Fruit fly (Drosophila melanogaster) whole organism, prepupa: ENCODE results near the gene Tsp29Fa.

Experiments
- Blimp-1 ChIP-seq: fragments of 200-800 bp; sonication (Bioruptor generic); optimal IDR thresholded peaks from 3 replicates; lab custom pipeline; 2017; ENCODE audit warnings: missing biosample characterization, missing genetic modification characterization, mild to moderate bottlenecking, moderate library complexity, missing genetic modification reagents
- CG10631 ChIP-seq: fragments of 200-800 bp; sonication (Bioruptor generic); optimal IDR thresholded peaks from 2 replicates; lab custom pipeline; 2016; ENCODE audit warnings: missing biosample characterization, missing genetic modification characterization
- CG10669 ChIP-seq: fragments of 200-800 bp; sonication (Bioruptor generic); optimal IDR thresholded peaks from 3 replicates; lab custom pipeline; 2018; ENCODE audit warnings: missing biosample characterization, mild to moderate bottlenecking, missing genetic modification characterization, moderate library complexity
- CG11902 ChIP-seq: fragments of 200-800 bp; sonication (Bioruptor generic); optimal IDR thresholded peaks from 3 replicates; lab custom pipeline; 2016; ENCODE audit warnings: missing biosample characterization, missing genetic modification characterization
- CG15336 ChIP-seq: fragments of 200-800 bp; sonication (Bioruptor generic); IDR thresholded peaks from 2 replicates; pipeline ENCODE4 v1.3.6; 2022; ENCODE audit warnings: missing biosample characterization, missing genetic modification characterization
- CG16779 ChIP-seq: fragments of 200-800 bp; sonication (Bioruptor generic); optimal IDR thresholded peaks from 3 replicates; lab custom pipeline; 2017; ENCODE audit warnings: missing biosample characterization, mild to moderate bottlenecking, missing genetic modification characterization
- CG31627 ChIP-seq: fragments of 200-800 bp; sonication (Bioruptor generic); optimal IDR thresholded peaks from 3 replicates; lab custom pipeline; 2016; ENCODE audit warnings: missing biosample characterization, missing genetic modification characterization
- CG32006 ChIP-seq: fragments of 200-800 bp; sonication (Bioruptor generic); optimal IDR thresholded peaks from 3 replicates; lab custom pipeline; 2017; ENCODE audit warnings: missing biosample characterization, mild to moderate bottlenecking, missing genetic modification characterization
- CG34406 ChIP-seq: fragments of 200-800 bp; sonication (Bioruptor generic); optimal IDR thresholded peaks from 3 replicates; lab custom pipeline; 2016; ENCODE audit warnings: missing biosample characterization, missing genetic modification characterization
- CG3919 ChIP-seq: fragments of 200-800 bp; sonication (Bioruptor generic); optimal IDR thresholded peaks from 3 replicates; lab custom pipeline; 2016; ENCODE audit warnings: missing biosample characterization, missing genetic modification characterization
- CG4318 ChIP-seq: fragments of 200-800 bp; sonication (Bioruptor generic); optimal IDR thresholded peaks from 3 replicates; lab custom pipeline; 2017; ENCODE audit warnings: missing biosample characterization, mild to moderate bottlenecking, missing genetic modification characterization
- CG6163 ChIP-seq: fragments of 200-800 bp; sonication (Bioruptor generic); IDR thresholded peaks from 3 replicates; pipeline ENCODE4 v1.3.6; 2022; ENCODE audit warnings: missing biosample characterization, missing genetic modification characterization
- CG6792 ChIP-seq: fragments of 200-800 bp; sonication (Bioruptor generic); optimal IDR thresholded peaks from 3 replicates; lab custom pipeline; 2016; ENCODE audit warnings: missing biosample characterization, missing genetic modification characterization
- CG6854 ChIP-seq: fragments of 200-800 bp; sonication (Bioruptor generic); optimal IDR thresholded peaks from 2 replicates; lab custom pipeline; 2017; ENCODE audit warnings: missing biosample characterization, mild to moderate bottlenecking, missing genetic modification characterization
- CG7368 ChIP-seq: fragments of 200-800 bp; sonication (Bioruptor generic); optimal IDR thresholded peaks from 3 replicates; lab custom pipeline; 2016; ENCODE audit warnings: missing biosample characterization, missing genetic modification characterization
- CG8119 ChIP-seq: fragments of 200-800 bp; sonication (Bioruptor generic); IDR thresholded peaks from 3 replicates; pipeline ENCODE4 v1.3.6; 2022; ENCODE audit warnings: missing biosample characterization, missing genetic modification characterization
- CG8319 ChIP-seq: fragments of 200-800 bp; sonication (Bioruptor generic); optimal IDR thresholded peaks from 3 replicates; lab custom pipeline; 2016; ENCODE audit warnings: missing biosample characterization, missing genetic modification characterization
- CG8632 ChIP-seq: fragments of 200-800 bp; sonication (Bioruptor generic); optimal IDR thresholded peaks from 3 replicates; lab custom pipeline; 2016; ENCODE audit warnings: missing biosample characterization, missing genetic modification characterization
- CG9139 ChIP-seq: fragments of 200-800 bp; sonication (Bioruptor generic); optimal IDR thresholded peaks from 3 replicates; lab custom pipeline; 2017; ENCODE audit warnings: missing biosample characterization, mild to moderate bottlenecking, missing genetic modification characterization
- Eip93F ChIP-seq: fragments of 200-800 bp; sonication (Bioruptor generic); optimal IDR thresholded peaks from 2 replicates; lab custom pipeline; 2016; ENCODE audit warnings: missing biosample characterization, mild to moderate bottlenecking, missing genetic modification characterization
- Ets21C ChIP-seq: fragments of 200-800 bp; sonication (Bioruptor generic); optimal IDR thresholded peaks from 3 replicates; lab custom pipeline; 2016; ENCODE audit warnings: missing biosample characterization, missing genetic modification characterization
- Ets96B ChIP-seq: fragments of 200-800 bp; optimal IDR thresholded peaks from 2 replicates; lab custom pipeline; 2019; ENCODE audit warnings: missing biosample characterization, mild to moderate bottlenecking, missing genetic modification characterization, moderate library complexity
- Hr38 ChIP-seq: sonication (Bioruptor generic); optimal IDR thresholded peaks from 2 replicates; lab custom pipeline; 2016; ENCODE audit warnings: missing biosample characterization, missing genetic modification characterization
- Hr39 ChIP-seq: fragments of 200-800 bp; sonication (Bioruptor generic); optimal IDR thresholded peaks from 2 replicates; lab custom pipeline; 2016; ENCODE audit warnings: missing biosample characterization, missing genetic modification characterization
- Lpt ChIP-seq: fragments of 200-800 bp; sonication (Bioruptor generic); optimal IDR thresholded peaks from 3 replicates; lab custom pipeline; 2016; ENCODE audit warnings: missing biosample characterization, missing genetic modification characterization
- Met ChIP-seq: fragments of 200-800 bp; sonication (Bioruptor generic); optimal IDR thresholded peaks from 3 replicates; lab custom pipeline; 2016; ENCODE audit warnings: missing biosample characterization, missing genetic modification characterization
- OdsH ChIP-seq: fragments of 200-800 bp; sonication (Bioruptor generic); optimal IDR thresholded peaks from 3 replicates; lab custom pipeline; 2016; ENCODE audit warnings: missing biosample characterization, missing genetic modification characterization
- Smox ChIP-seq: fragments of 200-800 bp; sonication (Bioruptor generic); optimal IDR thresholded peaks from 3 replicates; lab custom pipeline; 2016; ENCODE audit warnings: missing biosample characterization, missing genetic modification characterization
- Sox102F ChIP-seq: fragments of 200-800 bp; sonication (Bioruptor generic); optimal IDR thresholded peaks from 2 replicates; lab custom pipeline; 2016; ENCODE audit warnings: missing biosample characterization, mild to moderate bottlenecking, missing genetic modification characterization
- achi ChIP-seq: fragments of 200-800 bp; sonication (Bioruptor generic); optimal IDR thresholded peaks from 3 replicates; lab custom pipeline; 2016; ENCODE audit warnings: missing biosample characterization, missing genetic modification characterization
- acj6 ChIP-seq: fragments of 200-800 bp; sonication (Bioruptor generic); optimal IDR thresholded peaks from 3 replicates; lab custom pipeline; 2016; ENCODE audit warnings: missing biosample characterization, missing genetic modification characterization
- cyc ChIP-seq: fragments of 200-800 bp; sonication (Bioruptor generic); optimal IDR thresholded peaks from 3 replicates; lab custom pipeline; 2016; ENCODE audit warnings: missing biosample characterization, missing genetic modification characterization
- dac ChIP-seq: fragments of 200-800 bp; sonication (Bioruptor generic); optimal IDR thresholded peaks from 2 replicates; lab custom pipeline; 2017; ENCODE audit warnings: missing biosample characterization, mild to moderate bottlenecking, missing genetic modification characterization
- dsx ChIP-seq: fragments of 200-800 bp; optimal IDR thresholded peaks from 3 replicates; lab custom pipeline; 2019; ENCODE audit warnings: missing biosample characterization, mild to moderate bottlenecking, missing genetic modification characterization, moderate library complexity; ENCODE audit not compliant: poor library complexity, severe bottlenecking
- eg ChIP-seq: fragments of 200-800 bp; sonication (Bioruptor generic); IDR thresholded peaks from 3 replicates; pipeline ENCODE4 v1.3.6; 2022; ENCODE audit warnings: missing biosample characterization, missing genetic modification characterization
- esn ChIP-seq: fragments of 200-800 bp; sonication (Bioruptor generic); optimal IDR thresholded peaks from 2 replicates; lab custom pipeline; 2016; ENCODE audit warnings: missing biosample characterization, mild to moderate bottlenecking, missing genetic modification characterization, moderate library complexity
- fd59A ChIP-seq: fragments of 200-800 bp; sonication (Bioruptor generic); optimal IDR thresholded peaks from 2 replicates; lab custom pipeline; 2017; ENCODE audit warnings: missing biosample characterization, mild to moderate bottlenecking, missing genetic modification characterization, missing genetic modification reagents
- fkh ChIP-seq: fragments of 200-800 bp; sonication (Bioruptor generic); optimal IDR thresholded peaks from 3 replicates; lab custom pipeline; 2017; ENCODE audit warnings: missing biosample characterization, mild to moderate bottlenecking, missing genetic modification characterization, moderate library complexity
- lz ChIP-seq: fragments of 200-800 bp; sonication (Bioruptor generic); optimal IDR thresholded peaks from 3 replicates; lab custom pipeline; 2016; ENCODE audit warnings: missing biosample characterization, missing genetic modification characterization
- pdm3 ChIP-seq: fragments of 200-800 bp; sonication (Bioruptor generic); optimal IDR thresholded peaks from 3 replicates; lab custom pipeline; 2016; ENCODE audit warnings: missing biosample characterization, missing genetic modification characterization
- salr ChIP-seq, 2 experiments: fragments of 200-800 bp; sonication (Bioruptor generic); optimal IDR thresholded peaks; 3 replicates each; lab custom pipeline; 2016 to 2018; ENCODE audit warnings: missing biosample characterization in 2 of 2, missing genetic modification characterization in 2 of 2, mild to moderate bottlenecking in 1 of 2
- spab ChIP-seq: fragments of 200-800 bp; sonication (Bioruptor generic); optimal IDR thresholded peaks from 2 replicates; lab custom pipeline; 2017; ENCODE audit warnings: missing biosample characterization, mild to moderate bottlenecking, missing genetic modification characterization, missing genetic modification reagents
- svp ChIP-seq: fragments of 200-800 bp; sonication (Bioruptor generic); peaks from one replicate; lab custom pipeline; 2016; ENCODE audit warnings: missing biosample characterization, missing genetic modification characterization
- topi ChIP-seq: fragments of 200-800 bp; sonication (Bioruptor generic); optimal IDR thresholded peaks from 3 replicates; lab custom pipeline; 2016; ENCODE audit warnings: missing biosample characterization, missing genetic modification characterization

Tsp29Fa gene

DNA sequence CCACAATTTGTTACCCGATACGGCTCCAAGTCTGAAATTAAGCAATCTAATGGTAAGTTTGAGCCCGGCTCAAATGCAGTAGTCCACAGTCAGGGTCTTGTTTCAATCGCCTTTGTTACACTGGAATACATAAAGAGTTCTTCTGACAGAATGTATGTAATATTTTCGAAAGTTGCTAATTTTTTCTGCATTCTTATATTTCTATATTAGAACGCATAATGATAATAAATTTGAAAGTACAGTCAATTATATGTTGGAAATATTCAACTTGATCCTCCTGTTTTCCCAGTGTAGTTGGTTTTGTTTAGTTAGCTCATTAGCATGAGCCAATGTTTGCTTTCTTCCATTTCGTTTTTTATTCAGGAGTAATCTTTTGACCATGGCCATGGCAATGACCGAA lies 10.4 kb upstream of the Tsp29Fa start (continued):
- peak in 1 of 2 experiments; percentile 40 for TF ChIP-seq salr (GFP tag; optimal IDR thresholded peaks at IDR 0.05; lab: Kevin White, UChicago)
- TF ChIP-seq dac (GFP tag; lab: Kevin White, UChicago): peak; percentile 1
- TF ChIP-seq eg (GFP tag; lab: Robert Waterston, UW): peak; percentile 61
- no peak for TF ChIP-seq CG31627
- TF ChIP-seq esn (GFP tag; lab: Kevin White, UChicago): no peak
- peak; percentile 37; the same call in 1 of the 3 replicates for TF ChIP-seq CG6163 (GFP tag; lab: Robert Waterston, UW)
- TF ChIP-seq CG3919 (GFP tag; lab: Kevin White, UChicago): no peak
- TF ChIP-seq Hr39 (GFP tag; lab: Kevin White, UChicago): peak; percentile 6
- TF ChIP-seq cyc (GFP tag; lab: Kevin White, UChicago): no peak
- TF ChIP-seq spab: no peak
- TF ChIP-seq CG9139 (GFP tag; lab: Kevin White, UChicago): no peak
- TF ChIP-seq CG10669 (GFP tag; lab: Kevin White, UChicago): no peak
- peak; percentile 64; the same call in 2 of the 3 replicates for TF ChIP-seq CG8119 (GFP tag; lab: Robert Waterston, UW)
- TF ChIP-seq Lpt (GFP tag; lab: Kevin White, UChicago): peak; percentile 22
- TF ChIP-seq Sox102F (GFP tag; lab: Kevin White, UChicago): no peak
- peak; percentile 3 for TF ChIP-seq CG10631 (GFP tag; lab: Kevin White, UChicago)
- peak; percentile 12 for TF ChIP-seq acj6 (GFP tag; lab: Kevin White, UChicago)
- TF ChIP-seq Hr38 (GFP tag; lab: Kevin White, UChicago): no peak
- TF ChIP-seq Blimp-1 (GFP tag; lab: Kevin White, UChicago): no peak
- TF ChIP-seq CG15336 (GFP tag; lab: Robert Waterston, UW): peak; percentile 60
- no peak for TF ChIP-seq CG11902
- no peak for TF ChIP-seq fkh (GFP tag; lab: Kevin White, UChicago)
- no peak for TF ChIP-seq fd59A (GFP tag; lab: Kevin White, UChicago)
- TF ChIP-seq pdm3 (GFP tag; lab: Kevin White, UChicago): peak; percentile 33

dm6 chr2L:8931176-8931575 lies 2.6 kb upstream of the Tsp29Fa start:
- TF ChIP-seq Sox102F (GFP tag; lab: Kevin White, UChicago) (no peak), CG3919 (GFP tag; lab: Kevin White, UChicago) (no peak), CG6854 (GFP tag; lab: Kevin White, UChicago) (no peak), CG8632 (GFP tag; lab: Kevin White, UChicago) (no peak), lz (GFP tag; lab: Kevin White, UChicago) (no peak), Eip93F (GFP tag; lab: Kevin White, UChicago) (no peak)

DNA sequence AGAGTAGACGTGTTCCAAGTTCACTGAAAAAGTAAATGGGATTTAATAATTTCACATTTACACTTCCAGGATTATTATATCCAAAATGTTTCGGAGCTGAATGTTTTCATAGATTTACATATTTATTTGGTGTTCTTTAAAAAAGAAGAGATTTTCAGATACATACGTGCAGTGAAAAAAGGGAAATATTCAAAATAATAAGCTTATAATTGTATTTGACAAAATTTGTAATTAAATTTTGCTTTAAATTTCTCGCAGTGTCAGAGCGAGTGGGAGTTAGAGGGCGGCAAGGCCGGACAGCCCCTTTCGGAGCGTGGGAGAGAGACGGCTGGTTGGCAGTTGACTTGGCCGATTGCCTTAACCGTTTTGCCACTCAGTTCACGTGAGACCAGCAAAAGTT lies 3.2 kb downstream of the Tsp29Fa start, which contains the start of gene Tsp29Fb:
Gene Tsp29Fb (plus strand): TSS at position 388 of the 400 bp plus-strand sequence.
- TF ChIP-seq CG8319 (GFP tag; lab: Kevin White, UChicago): no peak
- TF ChIP-seq CG7368 (GFP tag; lab: Kevin White, UChicago): peak; percentile 39
- TF ChIP-seq CG34406 (GFP tag; lab: Kevin White, UChicago): peak; percentile 57
- peak; percentile 76 for TF ChIP-seq Hr39 (GFP tag; lab: Kevin White, UChicago)
- TF ChIP-seq spab: no peak
- no peak for TF ChIP-seq CG16779 (tag; lab: Kevin White, UChicago)
- TF ChIP-seq cyc (GFP tag; lab: Kevin White, UChicago): peak; percentile 50
- TF ChIP-seq svp (GFP tag; lab: Kevin White, UChicago): peak; percentile 91
- TF ChIP-seq fd59A (GFP tag; lab: Kevin White, UChicago): no peak
- TF ChIP-seq CG10669 (GFP tag; lab: Kevin White, UChicago): no peak
- TF ChIP-seq CG9139 (GFP tag; lab: Kevin White, UChicago): no peak
- TF ChIP-seq CG31627: peak; percentile 71
- TF ChIP-seq Smox (GFP tag; lab: Kevin White, UChicago): peak; percentile 62
- TF ChIP-seq Ets21C: peak; percentile 24
- TF ChIP-seq Eip93F (GFP tag; lab: Kevin White, UChicago): no peak
- TF ChIP-seq fkh (GFP tag; lab: Kevin White, UChicago): no peak
- peak; percentile 58 for TF ChIP-seq OdsH (GFP tag; lab: Kevin White, UChicago)
- TF ChIP-seq lz (GFP tag; lab: Kevin White, UChicago): peak; percentile 72
- TF ChIP-seq Met (GFP tag; lab: Kevin White, UChicago): peak; percentile 76
- peak; percentile 56 for TF ChIP-seq CG32006 (GFP tag; lab: Kevin White, UChicago)
- TF ChIP-seq CG8632 (GFP tag; lab: Kevin White, UChicago): peak; percentile 61
- peak; percentile 66 for TF ChIP-seq topi
- peak in 1 of 2 experiments; percentile 40 for TF ChIP-seq salr (GFP tag; optimal IDR thresholded peaks at IDR 0.05; lab: Kevin White, UChicago)
- TF ChIP-seq dsx (GFP tag; lab: Kevin White, UChicago): no peak
- TF ChIP-seq CG10631 (GFP tag; lab: Kevin White, UChicago): peak; percentile 30
- TF ChIP-seq CG8119 (GFP tag; lab: Robert Waterston, UW): peak; percentile 64
- TF ChIP-seq CG6163 (GFP tag; lab: Robert Waterston, UW): 0 out of 3 replicates have a peak, but pooled peaks have one; percentile 30
- no peak for TF ChIP-seq CG4318 (GFP tag; lab: Kevin White, UChicago)
- TF ChIP-seq Blimp-1 (GFP tag; lab: Kevin White, UChicago): peak; percentile 38
- no peak for TF ChIP-seq Ets96B
- TF ChIP-seq eg (GFP tag; lab: Robert Waterston, UW): peak; percentile 58; the same call in 2 of the 3 replicates
- peak; percentile 44 for TF ChIP-seq CG6792 (GFP tag; lab: Kevin White, UChicago)
- TF ChIP-seq achi: peak; percentile 49
